Fruit fly (Drosophila melanogaster) whole organism, embryonic: Measurements from ENCODE around the gene CG14655.

Experiments used
- Atf6 ChIP-seq: fragments of 200-800 bp; sonication (Bioruptor generic); IDR thresholded peaks from 2 replicates; pipeline ENCODE4 v1.3.6; 2022; ENCODE audit warnings: missing biosample characterization, missing genetic modification characterization
- Blimp-1 ChIP-seq: fragments of 200-800 bp; sonication (Bioruptor generic); optimal IDR thresholded peaks from 3 replicates; lab custom pipeline; 2018; ENCODE audit warnings: missing biosample characterization, missing genetic modification characterization, mild to moderate bottlenecking, moderate library complexity, missing genetic modification reagents
- BtbVII ChIP-seq: fragments of 200-800 bp; sonication (Bioruptor generic); optimal IDR thresholded peaks from 3 replicates; lab custom pipeline; 2017; ENCODE audit warnings: missing biosample characterization, mild to moderate bottlenecking, missing genetic modification characterization
- CG10267 ChIP-seq: fragments of 200-800 bp; sonication (Bioruptor generic); optimal IDR thresholded peaks from 2 replicates; lab custom pipeline; 2018; ENCODE audit warnings: missing biosample characterization, mild to moderate bottlenecking, missing genetic modification characterization, moderate library complexity
- CG10565 ChIP-seq: fragments of 200-800 bp; sonication (Bioruptor generic); optimal IDR thresholded peaks from 3 replicates; lab custom pipeline; 2016; ENCODE audit warnings: missing biosample characterization, mild to moderate bottlenecking, missing genetic modification characterization
- CG11723 ChIP-seq: fragments of 200-800 bp; sonication (Bioruptor generic); optimal IDR thresholded peaks from 2 replicates; lab custom pipeline; 2017; ENCODE audit warnings: missing biosample characterization, mild to moderate bottlenecking, missing genetic modification characterization
- CG12942 ChIP-seq: fragments of 200-800 bp; sonication (Bioruptor generic); optimal IDR thresholded peaks from 3 replicates; lab custom pipeline; 2016; ENCODE audit warnings: missing biosample characterization, missing genetic modification characterization
- CG13287 ChIP-seq: fragments of 200-800 bp; sonication (Bioruptor generic); IDR thresholded peaks from 2 replicates; pipeline ENCODE4 v1.3.6; 2022; ENCODE audit warnings: missing biosample characterization, missing genetic modification characterization; ENCODE audit not compliant: partially characterized antibody
- CG13775 ChIP-seq: fragments of 200-800 bp; sonication (Bioruptor generic); optimal IDR thresholded peaks from 3 replicates; lab custom pipeline; 2017; ENCODE audit warnings: missing biosample characterization, mild to moderate bottlenecking, missing genetic modification characterization
- CG16779 ChIP-seq: fragments of 200-800 bp; sonication (Bioruptor generic); IDR thresholded peaks from 2 replicates; pipeline ENCODE4 v1.3.6; 2022; ENCODE audit warnings: missing biosample characterization, missing genetic modification characterization
- CG17829 ChIP-seq: fragments of 200-800 bp; optimal IDR thresholded peaks from 2 replicates; lab custom pipeline; 2019; ENCODE audit warnings: missing biosample characterization, mild to moderate bottlenecking, missing genetic modification characterization, moderate library complexity
- CG2875 ChIP-seq: fragments of 200-800 bp; sonication (Bioruptor generic); optimal IDR thresholded peaks from 2 replicates; lab custom pipeline; 2017; ENCODE audit warnings: missing biosample characterization, mild to moderate bottlenecking, missing genetic modification characterization, missing genetic modification reagents
- CG2889 ChIP-seq: fragments of 200-800 bp; sonication (Bioruptor generic); IDR thresholded peaks from 3 replicates; pipeline ENCODE4 v1.3.6; 2022; ENCODE audit warnings: missing biosample characterization, missing genetic modification characterization
- CG32532 ChIP-seq: fragments of 200-800 bp; sonication (Bioruptor generic); IDR thresholded peaks from 2 replicates; pipeline ENCODE4 v1.3.6; 2022; ENCODE audit warnings: missing biosample characterization, missing genetic modification characterization
- CG32767 ChIP-seq: fragments of 200-800 bp; sonication (Bioruptor generic); IDR thresholded peaks from 2 replicates; pipeline ENCODE4 v1.3.6; 2022; ENCODE audit warnings: missing biosample characterization, missing genetic modification characterization
- CG3726 ChIP-seq: fragments of 200-800 bp; sonication (Bioruptor generic); IDR thresholded peaks from 3 replicates; pipeline ENCODE4, ENCODE4 v1.3.6; 2022; ENCODE audit warnings: missing biosample characterization, missing genetic modification characterization
- CG4360 ChIP-seq: fragments of 200-800 bp; sonication (Bioruptor generic); IDR thresholded peaks from 2 replicates; pipeline ENCODE4 v1.3.6; 2022; ENCODE audit warnings: missing biosample characterization, missing genetic modification characterization
- CG6654 ChIP-seq: fragments of 200-800 bp; sonication (Bioruptor generic); optimal IDR thresholded peaks from 2 replicates; lab custom pipeline; 2017; ENCODE audit warnings: missing biosample characterization, mild to moderate bottlenecking, missing genetic modification characterization
- CG6765 ChIP-seq: fragments of 200-800 bp; sonication (Bioruptor generic); optimal IDR thresholded peaks from 3 replicates; lab custom pipeline; 2017; ENCODE audit warnings: missing biosample characterization, mild to moderate bottlenecking, missing genetic modification characterization
- CG7745 ChIP-seq: fragments of 200-800 bp; sonication (Bioruptor generic); optimal IDR thresholded peaks from 2 replicates; lab custom pipeline; 2018; ENCODE audit warnings: missing biosample characterization, mild to moderate bottlenecking, missing genetic modification characterization, moderate library complexity
- CG9932 ChIP-seq: fragments of 200-800 bp; sonication (Bioruptor generic); IDR thresholded peaks from 2 replicates; pipeline ENCODE4 v1.3.6; 2022; ENCODE audit warnings: missing biosample characterization, missing genetic modification characterization
- CHES-1-like ChIP-seq: fragments of 200-800 bp; sonication (Bioruptor generic); optimal IDR thresholded peaks from 2 replicates; lab custom pipeline; 2016; ENCODE audit warnings: missing biosample characterization, missing genetic modification characterization
- Deaf1 ChIP-seq: fragments of 200-800 bp; optimal IDR thresholded peaks from 3 replicates; lab custom pipeline; 2019; ENCODE audit warnings: missing biosample characterization, mild to moderate bottlenecking, missing genetic modification characterization, moderate library complexity
- Elba2 ChIP-seq: fragments of 200-800 bp; sonication (Bioruptor generic); optimal IDR thresholded peaks from 3 replicates; lab custom pipeline; 2016; ENCODE audit warnings: missing biosample characterization, missing genetic modification characterization
- HLH4C ChIP-seq: fragments of 200-800 bp; sonication (Bioruptor generic); IDR thresholded peaks from 3 replicates; pipeline ENCODE4 v1.3.6; 2022; ENCODE audit warnings: missing biosample characterization, missing genetic modification characterization; ENCODE audit not compliant: partially characterized antibody
- HLHmδ ChIP-seq: fragments of 200-800 bp; sonication (Bioruptor generic); optimal IDR thresholded peaks from 2 replicates; lab custom pipeline; 2018; ENCODE audit warnings: missing biosample characterization, mild to moderate bottlenecking, missing genetic modification characterization, moderate library complexity
- Hmr ChIP-seq: fragments of 200-800 bp; sonication (Bioruptor generic); optimal IDR thresholded peaks from 3 replicates; lab custom pipeline; 2017; ENCODE audit warnings: mild to moderate bottlenecking, missing biosample characterization, missing genetic modification reagents, missing genetic modification characterization
- Hr39 ChIP-seq: fragments of >200 bp; optimal IDR thresholded peaks from 2 replicates; lab custom pipeline; 2017
- MBD-R2 ChIP-seq: fragments of 200-800 bp; sonication (Bioruptor generic); IDR thresholded peaks from 2 replicates; pipeline ENCODE4 v1.3.6; 2022; ENCODE audit warnings: missing biosample characterization, missing genetic modification characterization
- Opbp ChIP-seq: fragments of 200-800 bp; sonication (Bioruptor generic); IDR thresholded peaks from 3 replicates; pipeline ENCODE4 v1.3.6; 2022; ENCODE audit warnings: missing biosample characterization, missing genetic modification characterization; ENCODE audit not compliant: partially characterized antibody
- Ptx1 ChIP-seq: fragments of 200-800 bp; sonication (Bioruptor generic); IDR thresholded peaks from 2 replicates; pipeline ENCODE4 v1.3.6; 2022; ENCODE audit warnings: missing biosample characterization, missing genetic modification characterization
- bcd ChIP-seq: fragments of 200-800 bp; sonication (Bioruptor generic); optimal IDR thresholded peaks from 2 replicates; lab custom pipeline; 2017; ENCODE audit warnings: missing biosample characterization, mild to moderate bottlenecking, missing genetic modification characterization
- bigmax ChIP-seq: fragments of 200-800 bp; sonication (Bioruptor generic); optimal IDR thresholded peaks from 2 replicates; lab custom pipeline; 2018; ENCODE audit warnings: missing biosample characterization, mild to moderate bottlenecking, missing genetic modification characterization
- crol ChIP-seq: fragments of 200-800 bp; sonication (Bioruptor generic); IDR thresholded peaks from 2 replicates; pipeline ENCODE4 v1.3.6; 2022; ENCODE audit warnings: missing biosample characterization, missing genetic modification characterization
- da ChIP-seq: fragments of 200-800 bp; sonication (Bioruptor generic); optimal IDR thresholded peaks from 2 replicates; lab custom pipeline; 2016; ENCODE audit warnings: missing biosample characterization, missing genetic modification characterization
- fd64A ChIP-seq: fragments of 200-800 bp; sonication (Bioruptor generic); optimal IDR thresholded peaks from 3 replicates; lab custom pipeline; 2018; ENCODE audit warnings: missing biosample characterization, mild to moderate bottlenecking, missing genetic modification characterization
- fru ChIP-seq: fragments of >200 bp; optimal IDR thresholded peaks from 2 replicates; lab custom pipeline; 2017
- ind ChIP-seq: fragments of 200-800 bp; sonication (Bioruptor generic); optimal IDR thresholded peaks from 3 replicates; lab custom pipeline; 2016; ENCODE audit warnings: missing biosample characterization, missing genetic modification characterization
- inv ChIP-seq: fragments of 200-800 bp; sonication (Bioruptor generic); IDR thresholded peaks from 2 replicates; pipeline ENCODE4 v1.3.6; 2022; ENCODE audit warnings: missing biosample characterization, missing genetic modification characterization; ENCODE audit not compliant: partially characterized antibody
- kni ChIP-seq: fragments of 200-800 bp; sonication (Bioruptor generic); optimal IDR thresholded peaks from 3 replicates; lab custom pipeline; 2017; ENCODE audit warnings: mild to moderate bottlenecking, missing biosample characterization, missing genetic modification reagents, missing genetic modification characterization
- knrl ChIP-seq: fragments of 200-800 bp; sonication (Bioruptor generic); IDR thresholded peaks from 3 replicates; pipeline ENCODE4 v1.3.6; 2022; ENCODE audit warnings: missing biosample characterization, missing genetic modification characterization; ENCODE audit not compliant: partially characterized antibody
- oc ChIP-seq: fragments of 200-800 bp; sonication (Bioruptor generic); optimal IDR thresholded peaks from 2 replicates; lab custom pipeline; 2018; ENCODE audit warnings: missing biosample characterization, mild to moderate bottlenecking, missing genetic modification characterization, moderate library complexity
- org-1 ChIP-seq: fragments of 200-800 bp; sonication (Bioruptor generic); optimal IDR thresholded peaks from 2 replicates; lab custom pipeline; 2017; ENCODE audit warnings: missing biosample characterization, missing genetic modification characterization
- pzg ChIP-seq: fragments of 200-800 bp; sonication (Bioruptor generic); optimal IDR thresholded peaks from 3 replicates; lab custom pipeline; 2018; ENCODE audit warnings: missing biosample characterization, mild to moderate bottlenecking, missing genetic modification characterization, moderate library complexity
- run ChIP-seq: fragments of 200-800 bp; sonication (Bioruptor generic); optimal IDR thresholded peaks from 3 replicates; lab custom pipeline; 2018; ENCODE audit warnings: missing biosample characterization, mild to moderate bottlenecking, missing genetic modification characterization
- seq ChIP-seq: fragments of 200-800 bp; sonication (Bioruptor generic); IDR thresholded peaks from 2 replicates; pipeline ENCODE4 v1.3.6; 2022; ENCODE audit warnings: missing biosample characterization, missing genetic modification characterization
- so ChIP-seq: fragments of 200-800 bp; sonication (Bioruptor generic); IDR thresholded peaks from 3 replicates; pipeline ENCODE4 v1.3.6; 2022; ENCODE audit warnings: missing biosample characterization, missing genetic modification characterization
- tgo ChIP-seq: fragments of 200-800 bp; sonication (Bioruptor generic); IDR thresholded peaks from 3 replicates; pipeline ENCODE4 v1.3.6; 2022; ENCODE audit warnings: missing biosample characterization, missing genetic modification characterization
- tll ChIP-seq, 2 experiments: fragments of 200-800 bp in 1 of 2; fragments of >200 bp in 1 of 2; sonication (Bioruptor generic) in 1 of 2; optimal IDR thresholded peaks; 2 replicates each; lab custom pipeline; 2017 to 2019; ENCODE audit warnings: missing biosample characterization in 2 of 2, missing genetic modification characterization in 2 of 2, mild to moderate bottlenecking in 1 of 2, moderate library complexity in 1 of 2
- wor ChIP-seq: fragments of 200-800 bp; sonication (Bioruptor generic); IDR thresholded peaks from 2 replicates; pipeline ENCODE4 v1.3.6; 2022; ENCODE audit warnings: missing biosample characterization, missing genetic modification characterization
- zfh1 ChIP-seq: fragments of 200-800 bp; sonication (Bioruptor generic); IDR thresholded peaks from 3 replicates; pipeline ENCODE4 v1.3.6; 2022; ENCODE audit warnings: missing biosample characterization, missing genetic modification characterization

Gene CG14655

dm6 chr3R:4806318-4806757, 26.2 kb upstream of the CG14655 start (continued):
- TF ChIP-seq bcd (peak; percentile 54), inv (no peak), CG6765 (GFP tag; lab: Kevin White, UChicago) (peak; percentile 86), HLH4C (GFP tag; lab: Robert Waterston, UW) (0 out of 3 replicates have a peak, but pooled peaks have one; percentile 38), ind (GFP tag; lab: Kevin White, UChicago) (no peak), HLHmδ (GFP tag; lab: Kevin White, UChicago) (peak; percentile 82), fru (lab: Kevin White, UChicago) (no peak), pzg (GFP tag; lab: Kevin White, UChicago) (no peak), so (GFP tag; lab: Robert Waterston, UW) (peak; percentile 49; the same call in 1 of the 3 replicates), CG10267 (peak; percentile 30), Atf6 (GFP tag; lab: Robert Waterston, UW) (peak; percentile 59), da (GFP tag; lab: Kevin White, UChicago) (no peak), seq (GFP tag; lab: Robert Waterston, UW) (peak; percentile 85), knrl (no peak), Ptx1 (GFP tag; lab: Robert Waterston, UW) (0 out of 2 replicates have a peak, but pooled peaks have one; percentile 15), tll (GFP tag; optimal IDR thresholded peaks at IDR 0.05; lab: Kevin White, UChicago) (peak in 1 of 2 experiments; percentile 84), kni (GFP tag; lab: Kevin White, UChicago) (peak; percentile 78), CG4360 (peak; percentile 58), CG9932 (GFP tag; lab: Robert Waterston, UW) (no peak), org-1 (GFP tag; lab: Kevin White, UChicago) (peak; percentile 58), CG2875 (GFP tag; lab: Kevin White, UChicago) (peak; percentile 90), CG13287 (GFP tag; lab: Robert Waterston, UW) (peak; percentile 42; the same call in 1 of the 2 replicates), Hr39 (lab: Kevin White, UChicago) (no peak), bigmax (no peak), CG3726 (no peak), CG6654 (GFP tag; lab: Kevin White, UChicago) (peak; percentile 3), CG32532 (GFP tag; lab: Robert Waterston, UW) (no peak), MBD-R2 (no peak; the same call in 1 of the 2 replicates), CG10565 (GFP tag; lab: Kevin White, UChicago) (peak; percentile 30), CG2889 (no peak), wor (GFP tag; lab: Robert Waterston, UW) (no peak), run (tag; lab: Kevin White, UChicago) (peak; percentile 77), CG17829 (tag; lab: Kevin White, UChicago) (peak; percentile 35), Elba2 (GFP tag; lab: Kevin White, UChicago) (no peak), Deaf1 (tag; lab: Kevin White, UChicago) (peak; percentile 81), CG16779 (no peak), CG11723 (GFP tag; lab: Kevin White, UChicago) (peak; percentile 50), BtbVII (peak; percentile 86), oc (peak; percentile 41), CHES-1-like (GFP tag; lab: Kevin White, UChicago) (peak; percentile 66), CG13775 (GFP tag; lab: Kevin White, UChicago) (no peak), Hmr (peak; percentile 79), zfh1 (GFP tag; lab: Robert Waterston, UW) (peak; percentile 41; the same call in 1 of the 3 replicates), Opbp (GFP tag; lab: Robert Waterston, UW) (0 out of 3 replicates have a peak, but pooled peaks have one; percentile 23), Blimp-1 (peak; percentile 57), CG32767 (no peak), fd64A (GFP tag; lab: Kevin White, UChicago) (peak; percentile 85), crol (GFP tag; lab: Robert Waterston, UW) (no peak), CG7745 (tag; lab: Kevin White, UChicago) (peak; percentile 5), CG12942 (peak; percentile 24), tgo (GFP tag; lab: Robert Waterston, UW) (no peak; the same call in 2 of the 3 replicates)
